Fruit fly (Drosophila melanogaster) whole organism, embryonic: ENCODE results near the gene CG42449.

Source experiments
- Antp ChIP-seq: fragments of 200-800 bp; sonication (Bioruptor generic); optimal IDR thresholded peaks from 3 replicates; lab custom pipeline; 2016; ENCODE audit warnings: missing biosample characterization, missing genetic modification characterization
- Asciz ChIP-seq: fragments of 200-800 bp; sonication (Bioruptor generic); optimal IDR thresholded peaks from 2 replicates; lab custom pipeline; 2017; ENCODE audit warnings: missing biosample characterization, mild to moderate bottlenecking, missing genetic modification characterization, missing genetic modification reagents
- Atf6 ChIP-seq: fragments of 200-800 bp; sonication (Bioruptor generic); IDR thresholded peaks from 2 replicates; pipeline ENCODE4 v1.3.6; 2022; ENCODE audit warnings: missing biosample characterization, missing genetic modification characterization
- Awh ChIP-seq: fragments of 200-800 bp; sonication (Bioruptor generic); IDR thresholded peaks from 2 replicates; pipeline ENCODE4, ENCODE4 v1.3.6; 2022; ENCODE audit warnings: missing biosample characterization, missing genetic modification characterization
- Bdp1 ChIP-seq: fragments of 200-800 bp; sonication (Bioruptor generic); optimal IDR thresholded peaks from 3 replicates; lab custom pipeline; 2016; ENCODE audit warnings: missing biosample characterization, missing genetic modification characterization
- C15 ChIP-seq: fragments of 200-800 bp; sonication (Bioruptor generic); IDR thresholded peaks from 3 replicates; pipeline ENCODE4 v1.3.6; 2022; ENCODE audit warnings: missing biosample characterization, missing genetic modification characterization
- CG1024 ChIP-seq: fragments of 200-800 bp; sonication (Bioruptor generic); IDR thresholded peaks from 2 replicates; pipeline ENCODE4 v1.3.6; 2022; ENCODE audit warnings: missing biosample characterization, missing genetic modification characterization
- CG10267 ChIP-seq: fragments of 200-800 bp; sonication (Bioruptor generic); optimal IDR thresholded peaks from 2 replicates; lab custom pipeline; 2018; ENCODE audit warnings: missing biosample characterization, mild to moderate bottlenecking, missing genetic modification characterization, moderate library complexity
- CG11093 ChIP-seq: fragments of 200-800 bp; sonication (Bioruptor generic); IDR thresholded peaks from 3 replicates; pipeline ENCODE4 v1.3.6; 2022; ENCODE audit warnings: missing biosample characterization, missing genetic modification characterization
- CG13296 ChIP-seq: fragments of 200-800 bp; sonication (Bioruptor generic); optimal IDR thresholded peaks from 3 replicates; lab custom pipeline; 2018; ENCODE audit warnings: missing biosample characterization, mild to moderate bottlenecking, missing genetic modification characterization
- CG13624 ChIP-seq: fragments of 200-800 bp; sonication (Bioruptor generic); optimal IDR thresholded peaks from 2 replicates; lab custom pipeline; 2016; ENCODE audit warnings: missing biosample characterization, missing genetic modification characterization
- CG17361 ChIP-seq: fragments of 200-800 bp; sonication (Bioruptor generic); IDR thresholded peaks from 3 replicates; pipeline ENCODE4 v1.3.6; 2022; ENCODE audit warnings: missing biosample characterization, missing genetic modification characterization
- CG17385 ChIP-seq: fragments of 200-800 bp; sonication (Bioruptor generic); optimal IDR thresholded peaks from 3 replicates; lab custom pipeline; 2018; ENCODE audit warnings: missing biosample characterization, mild to moderate bottlenecking, missing genetic modification characterization
- CG18262 ChIP-seq: fragments of 200-800 bp; optimal IDR thresholded peaks from 3 replicates; lab custom pipeline; 2019; ENCODE audit warnings: missing biosample characterization, mild to moderate bottlenecking, missing genetic modification characterization, moderate library complexity
- CG2116 ChIP-seq: fragments of 200-800 bp; sonication (Bioruptor generic); optimal IDR thresholded peaks from 3 replicates; lab custom pipeline; 2018; ENCODE audit warnings: missing biosample characterization, mild to moderate bottlenecking, missing genetic modification characterization
- CG2199 ChIP-seq: fragments of 200-800 bp; sonication (Bioruptor generic); IDR thresholded peaks from 3 replicates; pipeline ENCODE4 v1.3.6; 2022; ENCODE audit warnings: missing biosample characterization, missing genetic modification characterization
- CG2875 ChIP-seq: fragments of 200-800 bp; sonication (Bioruptor generic); optimal IDR thresholded peaks from 2 replicates; lab custom pipeline; 2017; ENCODE audit warnings: missing biosample characterization, mild to moderate bottlenecking, missing genetic modification characterization, missing genetic modification reagents
- CG30431 ChIP-seq: fragments of 200-800 bp; sonication (Bioruptor generic); optimal IDR thresholded peaks from 2 replicates; lab custom pipeline; 2017; ENCODE audit warnings: missing biosample characterization, missing genetic modification characterization
- CG4730 ChIP-seq: fragments of 200-800 bp; sonication (Bioruptor generic); IDR thresholded peaks from 2 replicates; pipeline ENCODE4 v1.3.6; 2022; ENCODE audit warnings: missing biosample characterization, missing genetic modification characterization
- CG5245 ChIP-seq: fragments of 200-800 bp; sonication (Bioruptor generic); optimal IDR thresholded peaks from 3 replicates; lab custom pipeline; 2016; ENCODE audit warnings: missing biosample characterization, missing genetic modification characterization
- CG7556 ChIP-seq: fragments of 200-800 bp; sonication (Bioruptor generic); optimal IDR thresholded peaks from 2 replicates; lab custom pipeline; 2017; ENCODE audit warnings: missing biosample characterization, mild to moderate bottlenecking, missing genetic modification characterization
- CG7786 ChIP-seq: fragments of 200-800 bp; sonication (Bioruptor generic); optimal IDR thresholded peaks from 2 replicates; lab custom pipeline; 2016; ENCODE audit warnings: missing biosample characterization, missing genetic modification characterization
- CG9215 ChIP-seq: fragments of 200-800 bp; sonication (Bioruptor generic); IDR thresholded peaks from 2 replicates; pipeline ENCODE4 v1.3.6; 2022; ENCODE audit warnings: missing biosample characterization, missing genetic modification characterization
- CG9817 ChIP-seq: fragments of 200-800 bp; sonication (Bioruptor generic); optimal IDR thresholded peaks from 2 replicates; lab custom pipeline; 2018; ENCODE audit warnings: missing biosample characterization, mild to moderate bottlenecking, missing genetic modification characterization, moderate library complexity
- CrebB ChIP-seq: fragments of 200-800 bp; sonication (Bioruptor generic); optimal IDR thresholded peaks from 3 replicates; lab custom pipeline; 2018; ENCODE audit warnings: missing biosample characterization, mild to moderate bottlenecking, missing genetic modification characterization
- HLHmδ ChIP-seq: fragments of 200-800 bp; sonication (Bioruptor generic); optimal IDR thresholded peaks from 2 replicates; lab custom pipeline; 2018; ENCODE audit warnings: missing biosample characterization, mild to moderate bottlenecking, missing genetic modification characterization, moderate library complexity
- Mad ChIP-seq: fragments of 200-800 bp; sonication (Bioruptor generic); optimal IDR thresholded peaks from 2 replicates; lab custom pipeline; 2016; ENCODE audit warnings: missing biosample characterization, missing genetic modification characterization
- Oli ChIP-seq: fragments of 200-800 bp; sonication (Bioruptor generic); optimal IDR thresholded peaks from 2 replicates; lab custom pipeline; 2018; ENCODE audit warnings: missing biosample characterization, mild to moderate bottlenecking, missing genetic modification characterization, moderate library complexity
- Rfx ChIP-seq: fragments of 200-800 bp; sonication (Bioruptor generic); IDR thresholded peaks from 2 replicates; pipeline ENCODE4 v1.3.6; 2022; ENCODE audit warnings: missing biosample characterization, missing genetic modification characterization
- Side ChIP-seq: fragments of 200-800 bp; sonication (Bioruptor generic); optimal IDR thresholded peaks from 2 replicates; lab custom pipeline; 2016; ENCODE audit warnings: missing biosample characterization, missing genetic modification characterization
- Sox100B ChIP-seq: fragments of 200-800 bp; sonication (Bioruptor generic); optimal IDR thresholded peaks from 3 replicates; lab custom pipeline; 2018; ENCODE audit warnings: missing biosample characterization, mild to moderate bottlenecking, missing genetic modification characterization
- TFAM ChIP-seq: fragments of 200-800 bp; sonication (Bioruptor generic); optimal IDR thresholded peaks from 2 replicates; lab custom pipeline; 2017; ENCODE audit warnings: missing biosample characterization, missing genetic modification characterization, inconsistent platforms
- ase ChIP-seq: fragments of 200-800 bp; sonication (Bioruptor generic); IDR thresholded peaks from 3 replicates; pipeline ENCODE4 v1.3.6; 2022; ENCODE audit warnings: missing biosample characterization, missing genetic modification characterization
- bab2 ChIP-seq: fragments of 200-800 bp; sonication (Bioruptor generic); optimal IDR thresholded peaks from 2 replicates; lab custom pipeline; 2016; ENCODE audit warnings: missing biosample characterization, missing genetic modification characterization
- bowl ChIP-seq: fragments of 200-800 bp; sonication (Bioruptor generic); IDR thresholded peaks from 2 replicates; pipeline ENCODE4 v1.3.6; 2022; ENCODE audit warnings: missing biosample characterization, missing genetic modification characterization
- corto ChIP-seq: fragments of 200-800 bp; sonication (Bioruptor generic); optimal IDR thresholded peaks from 2 replicates; lab custom pipeline; 2016; ENCODE audit warnings: missing biosample characterization, mild to moderate bottlenecking, missing genetic modification characterization, moderate library complexity
- dm ChIP-seq: fragments of 200-800 bp; sonication (Bioruptor generic); optimal IDR thresholded peaks from 3 replicates; lab custom pipeline; 2016; ENCODE audit warnings: missing biosample characterization, missing genetic modification characterization
- fu2 ChIP-seq: fragments of 200-800 bp; sonication (Bioruptor generic); optimal IDR thresholded peaks from 2 replicates; lab custom pipeline; 2016; ENCODE audit warnings: missing biosample characterization, missing genetic modification characterization
- h ChIP-seq: fragments of >200 bp; optimal IDR thresholded peaks from 2 replicates; lab custom pipeline; 2017
- luna ChIP-seq: fragments of 200-800 bp; sonication (Bioruptor generic); optimal IDR thresholded peaks from 2 replicates; lab custom pipeline; 2016; ENCODE audit warnings: missing biosample characterization, missing genetic modification characterization
- odd ChIP-seq: fragments of 200-800 bp; sonication (Bioruptor generic); optimal IDR thresholded peaks from 2 replicates; lab custom pipeline; 2017; ENCODE audit warnings: missing biosample characterization, mild to moderate bottlenecking, missing genetic modification characterization
- onecut ChIP-seq: fragments of 200-800 bp; sonication (Bioruptor generic); IDR thresholded peaks from 2 replicates; pipeline ENCODE4 v1.3.6; 2022; ENCODE audit warnings: missing biosample characterization, missing genetic modification characterization
- pan ChIP-seq, 4 experiments: fragments of >200 bp in 3 of 4; fragments of 200-800 bp in 1 of 4; sonication (Bioruptor generic) in 1 of 4; optimal IDR thresholded peaks in 3 of 4; IDR thresholded peaks in 1 of 4; 2 replicates each; pipeline versions ENCODE4 v1.3.6 to Lab custom; 2017 to 2022; ENCODE audit warnings: missing biosample characterization in 2 of 4, missing genetic modification characterization in 2 of 4, mixed read lengths in 1 of 4
- pnt ChIP-seq: fragments of 200-800 bp; sonication (Bioruptor generic); optimal IDR thresholded peaks from 3 replicates; lab custom pipeline; 2016; ENCODE audit warnings: missing biosample characterization, missing genetic modification characterization
- prd ChIP-seq, 3 experiments: fragments of >200 bp in 2 of 3; fragments of 200-800 bp in 1 of 3; sonication (Bioruptor generic) in 1 of 3; optimal IDR thresholded peaks in 2 of 3; IDR thresholded peaks in 1 of 3; 2 replicates in 2 of 3; 3 replicates in 1 of 3; pipeline versions ENCODE4 v1.3.6 to Lab custom; 2017 to 2022; ENCODE audit warnings: missing biosample characterization in 1 of 3, missing genetic modification characterization in 1 of 3
- repo ChIP-seq: fragments of 200-800 bp; sonication (Bioruptor generic); optimal IDR thresholded peaks from 2 replicates; lab custom pipeline; 2016; ENCODE audit warnings: missing biosample characterization, missing genetic modification characterization
- scrt ChIP-seq: fragments of 200-800 bp; sonication (Bioruptor generic); optimal IDR thresholded peaks from 2 replicates; lab custom pipeline; 2018; ENCODE audit warnings: missing biosample characterization, mild to moderate bottlenecking, missing genetic modification characterization, moderate library complexity
- sisA ChIP-seq: fragments of 200-800 bp; sonication (Bioruptor generic); IDR thresholded peaks from 2 replicates; pipeline ENCODE4 v1.3.6; 2022; ENCODE audit warnings: missing biosample characterization, missing genetic modification characterization
- stwl ChIP-seq: fragments of 200-800 bp; sonication (Bioruptor generic); optimal IDR thresholded peaks from 3 replicates; lab custom pipeline; 2018; ENCODE audit warnings: missing biosample characterization, mild to moderate bottlenecking, missing genetic modification characterization, moderate library complexity
- tap ChIP-seq: fragments of 200-800 bp; optimal IDR thresholded peaks from 3 replicates; lab custom pipeline; 2019; ENCODE audit warnings: missing biosample characterization, mild to moderate bottlenecking, missing genetic modification characterization, moderate library complexity
- ttk ChIP-seq: fragments of 200-800 bp; sonication (Bioruptor generic); IDR thresholded peaks from 2 replicates; pipeline ENCODE4 v2.1.2; 2022; ENCODE audit warnings: missing biosample characterization, missing genetic modification characterization

Gene CG42449

DNA sequence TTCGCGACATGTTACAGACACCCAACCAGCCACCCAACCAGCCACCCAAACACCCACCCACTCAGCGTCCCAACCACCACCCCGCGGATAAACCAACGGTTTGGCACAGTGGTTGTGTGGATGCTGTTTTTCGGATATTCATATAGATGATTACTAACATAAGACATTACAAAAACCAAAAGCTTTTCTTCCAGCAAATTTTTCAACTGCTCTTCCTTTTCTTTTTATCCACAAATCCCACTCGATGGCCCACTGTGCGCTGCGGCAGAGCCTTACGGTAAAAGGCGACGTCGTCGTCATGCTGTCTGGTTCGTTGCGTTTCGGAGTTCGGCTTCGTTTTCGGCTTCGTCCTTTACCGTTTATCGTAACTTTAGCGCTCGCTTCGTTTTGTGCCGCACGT, 44.5 kb upstream of the CG42449 start (continued):
- TF ChIP-seq Awh = peak; percentile 67
- TF ChIP-seq CG13296 (GFP tag; lab: Kevin White, UChicago) = peak; percentile 38
- TF ChIP-seq stwl (tag; lab: Kevin White, UChicago) = no peak
- peak; percentile 63 for TF ChIP-seq CG7556 (GFP tag; lab: Kevin White, UChicago)
- TF ChIP-seq pnt = peak; percentile 41
- TF ChIP-seq TFAM = no peak
- peak; percentile 40; the same call in 1 of the 2 replicates for TF ChIP-seq CG4730 (GFP tag; lab: Robert Waterston, UW)
- no peak for TF ChIP-seq CG5245 (GFP tag; lab: Kevin White, UChicago)
- peak; percentile 8 for TF ChIP-seq CG10267 (tag; lab: Kevin White, UChicago)
- TF ChIP-seq tap (tag; lab: Kevin White, UChicago) = peak; percentile 54
- peak; percentile 43 for TF ChIP-seq CG9817
- TF ChIP-seq prd (optimal IDR thresholded peaks at IDR 0.05; lab: Kevin White, UChicago) = no peak
- peak; percentile 67 for TF ChIP-seq prd (GFP tag; IDR thresholded peaks at IDR 0.05; lab: Robert Waterston, UW)
- peak; percentile 50; the same call in 1 of the 2 replicates for TF ChIP-seq CG1024
- peak; percentile 14 for TF ChIP-seq CrebB (tag; lab: Kevin White, UChicago)
- TF ChIP-seq ase (GFP tag; lab: Robert Waterston, UW) = peak; percentile 72
- TF ChIP-seq Asciz = peak; percentile 19
- no peak for TF ChIP-seq C15 (GFP tag; lab: Robert Waterston, UW)
- TF ChIP-seq CG2116 (GFP tag; lab: Kevin White, UChicago) = no peak
- TF ChIP-seq Side (GFP tag; lab: Kevin White, UChicago) = peak; percentile 50
- peak; percentile 29 for TF ChIP-seq CG30431 (GFP tag; lab: Kevin White, UChicago)
- peak; percentile 50 for TF ChIP-seq repo (GFP tag; lab: Kevin White, UChicago)
- TF ChIP-seq Oli = peak; percentile 52
- no peak for TF ChIP-seq fu2 (GFP tag; lab: Kevin White, UChicago)
- peak; percentile 76 for TF ChIP-seq scrt
- peak; percentile 15 for TF ChIP-seq Bdp1 (GFP tag; lab: Kevin White, UChicago)
- TF ChIP-seq CG2199 (GFP tag; lab: Robert Waterston, UW) = 0 out of 3 replicates have a peak, but pooled peaks have one; percentile 24
- no peak for TF ChIP-seq dm (GFP tag; lab: Kevin White, UChicago)
- TF ChIP-seq, all 482 proteins: peak for 256

DNA sequence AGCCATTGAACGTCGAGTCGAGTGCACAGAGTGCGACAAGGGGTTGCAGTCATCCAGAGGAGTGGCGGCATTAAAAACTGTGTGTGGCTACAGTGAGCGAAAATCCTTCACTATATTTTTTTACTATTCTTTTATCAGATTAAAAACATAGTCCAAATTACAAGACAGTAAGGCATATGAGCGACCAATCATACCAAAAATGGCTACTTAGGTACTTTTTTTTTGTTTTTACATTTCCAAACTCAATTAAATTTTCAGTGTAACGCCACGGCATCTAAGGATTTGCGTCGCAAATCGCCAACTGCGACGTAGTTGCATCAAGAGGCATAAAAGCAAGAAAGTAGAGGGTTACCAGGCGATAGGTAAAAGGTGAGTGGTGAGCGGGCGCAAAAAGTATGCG, 44.0 kb upstream of the CG42449 start:
- TF ChIP-seq bowl (no peak), h (no peak), CG9817 (peak; percentile 15), Antp (GFP tag; lab: Kevin White, UChicago) (peak; percentile 3), sisA (peak; percentile 69), CG13624 (GFP tag; lab: Kevin White, UChicago) (peak; percentile 26), CG9215 (GFP tag; lab: Robert Waterston, UW) (peak; percentile 28; the same call in 1 of the 2 replicates), Side (GFP tag; lab: Kevin White, UChicago) (peak; percentile 29), CG7786 (GFP tag; lab: Kevin White, UChicago) (peak; percentile 53), luna (GFP tag; lab: Kevin White, UChicago) (no peak), pan (optimal IDR thresholded peaks at IDR 0.05; lab: Kevin White, UChicago) (no peak), pan (GFP tag; optimal IDR thresholded peaks at IDR 0.05 in 1 of 2, IDR thresholded peaks at IDR 0.05 in 1 of 2) (no peak), CG18262 (tag; lab: Kevin White, UChicago) (peak; percentile 53), ttk (GFP tag; lab: Robert Waterston, UW) (peak; percentile 42), CG17385 (GFP tag; lab: Kevin White, UChicago) (peak; percentile 4), Rfx (peak; percentile 27; the same call in 1 of the 2 replicates), Mad (GFP tag; lab: Kevin White, UChicago) (no peak), CG2875 (peak; percentile 38), corto (GFP tag; lab: Kevin White, UChicago) (no peak), Sox100B (no peak), CG17361 (GFP tag; lab: Robert Waterston, UW) (0 out of 3 replicates have a peak, but pooled peaks have one; percentile 41), HLHmδ (GFP tag; lab: Kevin White, UChicago) (no peak), bab2 (no peak), CG11093 (GFP tag; lab: Robert Waterston, UW) (0 out of 3 replicates have a peak, but pooled peaks have one; percentile 10), onecut (GFP tag; lab: Robert Waterston, UW) (peak; percentile 39), Atf6 (0 out of 2 replicates have a peak, but pooled peaks have one; percentile 13), odd (GFP tag; lab: Kevin White, UChicago) (no peak)
